Worm (Caenorhabditis elegans): ENCODE measurements around the gene ZK1248.5.
A peak's percentile ranks its signal among the peaks of the same experiment; 100 is the strongest.

ZK1248.5 gene

ce11 chrII:5827364-5827763, 17.1 kb downstream of the ZK1248.5 start, which contains the start of gene tbc-2:
Gene tbc-2 (minus strand): TSS chrII:5827443.
- TF ChIP-seq fos-1 (tag; optimal IDR thresholded peaks at IDR 0.05) (no peak), nhr-23 (tag; optimal IDR thresholded peaks at IDR 0.05) (peak; percentile 37), elt-3 (tag; optimal IDR thresholded peaks at IDR 0.05) (no peak), egl-5 (tag; optimal IDR thresholded peaks at IDR 0.05) (no peak), egl-27 (tag; optimal IDR thresholded peaks at IDR 0.05) (no peak), ceh-82 (tag; optimal IDR thresholded peaks at IDR 0.05) (no peak), lin-39 (tag; optimal IDR thresholded peaks at IDR 0.05) (no peak), ZK546.5 (tag; optimal IDR thresholded peaks at IDR 0.05) (no peak), nhr-25 (tag; optimal IDR thresholded peaks at IDR 0.05) (peak; percentile 23), mdl-1 (tag; optimal IDR thresholded peaks at IDR 0.05) (no peak)

ce11 chrII:5828486-5828885, 18.2 kb downstream of the ZK1248.5 start, which contains the start of gene ZK1248.11:
Gene ZK1248.11 (minus strand): TSS chrII:5828586.
- TF ChIP-seq snpc-4 (tag; optimal IDR thresholded peaks at IDR 0.05) (no peak), lsy-12 (tag; optimal IDR thresholded peaks at IDR 0.05) (no peak), nhr-76 (tag; optimal IDR thresholded peaks at IDR 0.05) (no peak), fos-1 (tag; optimal IDR thresholded peaks at IDR 0.05) (no peak), unc-62 (GFP tag; optimal IDR thresholded peaks at IDR 0.05) (no peak), egl-27 (tag; optimal IDR thresholded peaks at IDR 0.05) (no peak)

ce11 chrII:5829940-5830424, 19.7 kb downstream of the ZK1248.5 start, which contains the start of gene col-74:
Gene col-74 (plus strand): TSS chrII:5830374.
- TF ChIP-seq lin-15B (tag; optimal IDR thresholded peaks at IDR 0.05) (no peak), ztf-4 (tag; optimal IDR thresholded peaks at IDR 0.05) (no peak), fos-1 (tag; optimal IDR thresholded peaks at IDR 0.05) (no peak), nhr-11 (tag; optimal IDR thresholded peaks at IDR 0.05) (no peak), pqm-1 (tag; optimal IDR thresholded peaks at IDR 0.05) (peak; percentile 56), ceh-9 (tag; optimal IDR thresholded peaks at IDR 0.05) (no peak), nhr-77 (tag; optimal IDR thresholded peaks at IDR 0.05) (no peak), eor-1 (tag; optimal IDR thresholded peaks at IDR 0.05) (no peak), hmg-11 (tag; optimal IDR thresholded peaks at IDR 0.05) (no peak), elt-2 (tag; optimal IDR thresholded peaks at IDR 0.05) (peak; percentile 74)

- no peak for TF ChIP-seq pha-4 (tag; optimal IDR thresholded peaks at IDR 0.05)
- TF ChIP-seq nhr-67 (tag; optimal IDR thresholded peaks at IDR 0.05) = no peak
- no peak for TF ChIP-seq nhr-12 (tag; optimal IDR thresholded peaks at IDR 0.05)
- TF ChIP-seq fkh-10 (GFP tag; optimal IDR thresholded peaks at IDR 0.05) = no peak
- TF ChIP-seq ceh-28 (tag; optimal IDR thresholded peaks at IDR 0.05) = no peak
- TF ChIP-seq ZK546.5 (tag; optimal IDR thresholded peaks at IDR 0.05) = no peak
- TF ChIP-seq egl-27 (tag; optimal IDR thresholded peaks at IDR 0.05) = no peak
Observed at ce11 chrII:5831373-5831772, 21.1 kb downstream of the ZK1248.5 start.

- TF ChIP-seq fkh-10 (GFP tag; optimal IDR thresholded peaks at IDR 0.05) = no peak
- TF ChIP-seq ztf-4 (tag; optimal IDR thresholded peaks at IDR 0.05) = no peak
- TF ChIP-seq sea-2 (GFP tag; optimal IDR thresholded peaks at IDR 0.05) = no peak
- no peak for TF ChIP-seq nhr-11 (tag; optimal IDR thresholded peaks at IDR 0.05)
- TF ChIP-seq ceh-16 (tag; optimal IDR thresholded peaks at IDR 0.05) = no peak
Observed at ce11 chrII:5833136-5833535, 22.8 kb downstream of the ZK1248.5 start, which contains the start of gene gtap-1. Gene gtap-1 (minus strand): TSS chrII:5833236.

- TF ChIP-seq fkh-10 (GFP tag; optimal IDR thresholded peaks at IDR 0.05) (no peak), nhr-43 (tag; optimal IDR thresholded peaks at IDR 0.05; ENCODE audit: poor library complexity, severe bottlenecking) (no peak), ceh-16 (tag; optimal IDR thresholded peaks at IDR 0.05) (no peak), unc-39 (tag; optimal IDR thresholded peaks at IDR 0.05) (no peak), snpc-4 (tag; optimal IDR thresholded peaks at IDR 0.05) (no peak), sea-2 (GFP tag; optimal IDR thresholded peaks at IDR 0.05) (no peak), nhr-23 (tag; optimal IDR thresholded peaks at IDR 0.05) (no peak), nhr-67 (tag; optimal IDR thresholded peaks at IDR 0.05) (no peak)
Observed at ce11 chrII:5835146-5835545, 24.8 kb downstream of the ZK1248.5 start.

Measured in whole organism, L3 larva.